Fruit fly (Drosophila melanogaster) whole organism, pupa: Measurements from ENCODE around the gene Acbp5.

Experiments
- CG10348 ChIP-seq: fragments of 200-800 bp; sonication (Bioruptor generic); IDR thresholded peaks from 2 replicates; pipeline ENCODE4 v1.3.6; 2022; ENCODE audit warnings: missing biosample characterization, missing genetic modification characterization
- CG12605 ChIP-seq: fragments of 200-800 bp; sonication (Bioruptor generic); IDR thresholded peaks from 2 replicates; pipeline ENCODE4 v1.3.6; 2022; ENCODE audit warnings: missing biosample characterization, missing genetic modification characterization
- CG13204 ChIP-seq: fragments of 200-800 bp; sonication (Bioruptor generic); optimal IDR thresholded peaks from 2 replicates; lab custom pipeline; 2018; ENCODE audit warnings: missing biosample characterization, mild to moderate bottlenecking, missing genetic modification characterization, moderate library complexity
- CG14655 ChIP-seq: fragments of 200-800 bp; sonication (Bioruptor generic); optimal IDR thresholded peaks from 3 replicates; lab custom pipeline; 2017; ENCODE audit warnings: mild to moderate bottlenecking, missing biosample characterization, missing genetic modification reagents, missing genetic modification characterization
- CG15710 ChIP-seq: fragments of 200-800 bp; sonication (Bioruptor generic); optimal IDR thresholded peaks from 2 replicates; lab custom pipeline; 2018; ENCODE audit warnings: missing biosample characterization, mild to moderate bottlenecking, missing genetic modification characterization, moderate library complexity
- CG17806 ChIP-seq: fragments of 200-800 bp; sonication (Bioruptor generic); optimal IDR thresholded peaks from 2 replicates; lab custom pipeline; 2018; ENCODE audit warnings: missing biosample characterization, mild to moderate bottlenecking, missing genetic modification characterization, moderate library complexity
- CG32121 ChIP-seq: fragments of 200-800 bp; sonication (Bioruptor generic); IDR thresholded peaks from 2 replicates; pipeline ENCODE4 v1.3.6; 2022; ENCODE audit warnings: missing biosample characterization, missing genetic modification characterization
- CG34367 ChIP-seq: fragments of 200-800 bp; sonication (Bioruptor generic); optimal IDR thresholded peaks from 2 replicates; lab custom pipeline; 2018; ENCODE audit warnings: missing biosample characterization, mild to moderate bottlenecking, missing genetic modification characterization
- CG4496 ChIP-seq: fragments of 200-800 bp; sonication (Bioruptor generic); IDR thresholded peaks from 3 replicates; pipeline ENCODE4 v1.3.6; 2022; ENCODE audit warnings: missing biosample characterization, missing genetic modification characterization
- CG8159 ChIP-seq: fragments of 200-800 bp; sonication (Bioruptor generic); optimal IDR thresholded peaks from 3 replicates; lab custom pipeline; 2018; ENCODE audit warnings: missing biosample characterization, mild to moderate bottlenecking, missing genetic modification characterization, moderate library complexity
- CG8301 ChIP-seq: fragments of 200-800 bp; sonication (Bioruptor generic); optimal IDR thresholded peaks from 2 replicates; lab custom pipeline; 2018; ENCODE audit warnings: missing biosample characterization, mild to moderate bottlenecking, missing genetic modification characterization
- CG9948 ChIP-seq: fragments of 200-800 bp; sonication (Bioruptor generic); optimal IDR thresholded peaks from 2 replicates; lab custom pipeline; 2018; ENCODE audit warnings: missing biosample characterization, mild to moderate bottlenecking, missing genetic modification characterization, moderate library complexity
- D1 ChIP-seq: fragments of 200-800 bp; sonication (Bioruptor generic); optimal IDR thresholded peaks from 2 replicates; lab custom pipeline; 2018; ENCODE audit warnings: missing biosample characterization, mild to moderate bottlenecking, missing genetic modification characterization, moderate library complexity
- EcR ChIP-seq: fragments of 200-800 bp; sonication (Bioruptor generic); optimal IDR thresholded peaks from 3 replicates; lab custom pipeline; 2019; ENCODE audit warnings: missing biosample characterization, missing genetic modification characterization, mild to moderate bottlenecking, moderate library complexity, missing genetic modification reagents
- Ets98B ChIP-seq: fragments of 200-800 bp; sonication (Bioruptor generic); IDR thresholded peaks from 2 replicates; pipeline ENCODE4 v1.3.6; 2022; ENCODE audit warnings: missing biosample characterization, missing genetic modification characterization
- Pif1A ChIP-seq: fragments of 200-800 bp; sonication (Bioruptor generic); optimal IDR thresholded peaks from 3 replicates; lab custom pipeline; 2016; ENCODE audit warnings: missing biosample characterization, missing genetic modification characterization
- Pif1B ChIP-seq: fragments of 200-800 bp; sonication (Bioruptor generic); optimal IDR thresholded peaks from 3 replicates; lab custom pipeline; 2016; ENCODE audit warnings: missing biosample characterization, missing genetic modification characterization
- Snoo ChIP-seq: fragments of 200-800 bp; sonication (Bioruptor generic); optimal IDR thresholded peaks from 3 replicates; lab custom pipeline; 2017; ENCODE audit warnings: missing biosample characterization, mild to moderate bottlenecking, missing genetic modification characterization, inconsistent platforms
- fd96Ca ChIP-seq: fragments of 200-800 bp; sonication (Bioruptor generic); IDR thresholded peaks from 3 replicates; pipeline ENCODE4 v1.3.6; 2022; ENCODE audit warnings: missing biosample characterization, missing genetic modification characterization
- gl ChIP-seq: fragments of 200-800 bp; sonication (Bioruptor generic); optimal IDR thresholded peaks from 2 replicates; lab custom pipeline; 2018; ENCODE audit warnings: missing biosample characterization, mild to moderate bottlenecking, missing genetic modification characterization
- rn ChIP-seq: fragments of 200-800 bp; sonication (Bioruptor generic); IDR thresholded peaks from 2 replicates; pipeline ENCODE4 v1.3.6; 2022; ENCODE audit warnings: missing biosample characterization, missing genetic modification characterization

The Acbp5 gene

dm6 chr3L:8821708-8822660, 33.6 kb upstream of the Acbp5 start:
- peak; percentile 93 for TF ChIP-seq CG9948 (tag; lab: Kevin White, UChicago)
- peak; percentile 98 for TF ChIP-seq CG17806 (tag; lab: Kevin White, UChicago)
- TF ChIP-seq CG32121 (GFP tag; lab: Robert Waterston, UW): peak; percentile 76
- TF ChIP-seq Ets98B (GFP tag; lab: Robert Waterston, UW): peak; percentile 86
- TF ChIP-seq CG8301 (tag; lab: Kevin White, UChicago): peak; percentile 89
- TF ChIP-seq Pif1A (GFP tag; lab: Kevin White, UChicago): peak; percentile 93
- peak; percentile 73; the same call in 1 of the 2 replicates for TF ChIP-seq rn (GFP tag; lab: Robert Waterston, UW)
- TF ChIP-seq CG12605 (GFP tag; lab: Robert Waterston, UW): peak; percentile 83
- peak; percentile 75 for TF ChIP-seq D1 (tag; lab: Kevin White, UChicago)
- TF ChIP-seq Pif1B (GFP tag; lab: Kevin White, UChicago): peak; percentile 86
- TF ChIP-seq CG15710: peak; percentile 95
- TF ChIP-seq CG34367: peak; percentile 88
- TF ChIP-seq CG13204 (GFP tag; lab: Kevin White, UChicago): peak; percentile 90
- TF ChIP-seq Snoo (tag; lab: Kevin White, UChicago): peak; percentile 77
- peak; percentile 92 for TF ChIP-seq CG4496 (GFP tag; lab: Robert Waterston, UW)
- TF ChIP-seq gl (tag; lab: Kevin White, UChicago): peak; percentile 93
- TF ChIP-seq CG8159 (tag; lab: Kevin White, UChicago): peak; percentile 91
- no peak for TF ChIP-seq CG10348 (GFP tag; lab: Robert Waterston, UW)
- peak; percentile 76; the same call in 2 of the 3 replicates for TF ChIP-seq fd96Ca (GFP tag; lab: Robert Waterston, UW)
- peak; percentile 56 for TF ChIP-seq EcR (GFP tag; lab: Kevin White, UChicago)
- TF ChIP-seq CG14655 (GFP tag; lab: Kevin White, UChicago): peak; percentile 81
- TF ChIP-seq, all 21 proteins: peak for 20

- TF ChIP-seq CG13204 (GFP tag; lab: Kevin White, UChicago) (peak; percentile 38), gl (tag; lab: Kevin White, UChicago) (peak; percentile 4), CG4496 (GFP tag; lab: Robert Waterston, UW) (no peak), CG10348 (GFP tag; lab: Robert Waterston, UW) (no peak), Snoo (tag; lab: Kevin White, UChicago) (peak; percentile 20), Pif1B (GFP tag; lab: Kevin White, UChicago) (no peak), D1 (tag; lab: Kevin White, UChicago) (no peak), EcR (GFP tag; lab: Kevin White, UChicago) (peak; percentile 67)
Observed at dm6 chr3L:8819441-8819840, 31.1 kb upstream of the Acbp5 start.

dm6 chr3L:8813484-8813883, 25.1 kb upstream of the Acbp5 start:
- peak; percentile 62 for TF ChIP-seq CG14655 (GFP tag; lab: Kevin White, UChicago)
- no peak for TF ChIP-seq CG17806 (tag; lab: Kevin White, UChicago)
- peak; percentile 48 for TF ChIP-seq CG15710
- no peak for TF ChIP-seq EcR (GFP tag; lab: Kevin White, UChicago)
- peak; percentile 44 for TF ChIP-seq CG9948 (tag; lab: Kevin White, UChicago)
- no peak for TF ChIP-seq CG10348 (GFP tag; lab: Robert Waterston, UW)
- TF ChIP-seq Pif1A (GFP tag; lab: Kevin White, UChicago): peak; percentile 70
- TF ChIP-seq Ets98B (GFP tag; lab: Robert Waterston, UW): peak; percentile 80
- TF ChIP-seq CG4496 (GFP tag; lab: Robert Waterston, UW): peak; percentile 90
- TF ChIP-seq Pif1B (GFP tag; lab: Kevin White, UChicago): peak; percentile 33
- TF ChIP-seq CG32121 (GFP tag; lab: Robert Waterston, UW): peak; percentile 75
- TF ChIP-seq CG12605 (GFP tag; lab: Robert Waterston, UW): peak; percentile 79
- no peak for TF ChIP-seq CG34367
- TF ChIP-seq gl (tag; lab: Kevin White, UChicago): peak; percentile 18
- peak; percentile 45; the same call in 1 of the 2 replicates for TF ChIP-seq rn (GFP tag; lab: Robert Waterston, UW)
- TF ChIP-seq CG13204 (GFP tag; lab: Kevin White, UChicago): peak; percentile 30
- peak; percentile 62 for TF ChIP-seq CG8301 (tag; lab: Kevin White, UChicago)
- TF ChIP-seq fd96Ca (GFP tag; lab: Robert Waterston, UW): peak; percentile 86
- TF ChIP-seq D1 (tag; lab: Kevin White, UChicago): no peak
- no peak for TF ChIP-seq Snoo (tag; lab: Kevin White, UChicago)
- TF ChIP-seq CG8159 (tag; lab: Kevin White, UChicago): peak; percentile 48

dm6 chr3L:8810095-8810494, 21.8 kb upstream of the Acbp5 start, which contains the start of gene CG13309:
TSS of gene CG13309 (plus strand) at chr3L:8810395.
- TF ChIP-seq Ets98B (GFP tag; lab: Robert Waterston, UW) (no peak), CG17806 (tag; lab: Kevin White, UChicago) (no peak), rn (GFP tag; lab: Robert Waterston, UW) (no peak), Snoo (tag; lab: Kevin White, UChicago) (no peak)

dm6 chr3L:8808244-8808643, 19.9 kb upstream of the Acbp5 start, which contains the start of gene CG13308:
TSS of gene CG13308 (plus strand) at chr3L:8808544.
- TF ChIP-seq CG13204 (GFP tag; lab: Kevin White, UChicago) (no peak), Snoo (tag; lab: Kevin White, UChicago) (no peak), CG9948 (tag; lab: Kevin White, UChicago) (no peak)
